Worm (Caenorhabditis elegans) whole organism, young adult: ENCODE measurements around the gene srx-42.

Experiments used
- B0035.1 ChIP-seq: sonication (generic microtip); optimal IDR thresholded peaks from 2 replicates; lab custom pipeline; 2016; ENCODE audit warnings: missing genetic modification characterization, mild to moderate bottlenecking, missing compliant biosample characterization, missing genotype, missing genetic modification reagents
- F22D6.2 ChIP-seq: sonication (generic microtip); optimal IDR thresholded peaks from 2 replicates; lab custom pipeline; 2016; ENCODE audit warnings: mild to moderate bottlenecking, missing genetic modification characterization, missing compliant biosample characterization
- F23B12.7 ChIP-seq: sonication (generic microtip); optimal IDR thresholded peaks from 2 replicates; lab custom pipeline; 2017; ENCODE audit warnings: missing genetic modification characterization, mild to moderate bottlenecking, missing compliant biosample characterization, antibody characterized with exemption, moderate library complexity; ENCODE audit not compliant: insufficient read depth
- F33H1.4 ChIP-seq: fragments of 200-800 bp; sonication (Bioruptor generic); IDR thresholded peaks from 2 replicates; pipeline ENCODE4 v1.3.6; 2022; ENCODE audit warnings: missing genetic modification reagents, missing genetic modification characterization, missing compliant biosample characterization
- F49E8.2 ChIP-seq: sonication (generic microtip); optimal IDR thresholded peaks from 3 replicates; lab custom pipeline; 2017; ENCODE audit warnings: missing genetic modification characterization, mild to moderate bottlenecking, missing compliant biosample characterization, antibody characterized with exemption, moderate library complexity; ENCODE audit not compliant: insufficient read depth
- F55B11.4 ChIP-seq: sonication (generic microtip); optimal IDR thresholded peaks from 2 replicates; lab custom pipeline; 2016; ENCODE audit warnings: missing compliant biosample characterization, missing genetic modification characterization, borderline replicate concordance; ENCODE audit not compliant: insufficient read depth
- F57A8.1 ChIP-seq: fragments of 200-800 bp; sonication (Bioruptor generic); optimal IDR thresholded peaks from 2 replicates; lab custom pipeline; 2018; ENCODE audit warnings: mild to moderate bottlenecking, missing genetic modification characterization, moderate library complexity, missing compliant biosample characterization
- T07F8.4 ChIP-seq: sonication (generic microtip); optimal IDR thresholded peaks from 2 replicates; lab custom pipeline; 2016; ENCODE audit warnings: mild to moderate bottlenecking, missing genetic modification characterization, moderate library complexity, missing compliant biosample characterization
- Y53F4B.3 ChIP-seq: fragments of 200-800 bp; sonication (Bioruptor generic); IDR thresholded peaks from 2 replicates; pipeline ENCODE4 v1.3.6; 2022; ENCODE audit warnings: missing genetic modification reagents, missing genetic modification characterization, missing compliant biosample characterization
- aptf-2 ChIP-seq: fragments of 200-800 bp; sonication (Bioruptor generic); conservative IDR thresholded peaks from 2 replicates; pipeline ENCODE4 v1.3.6; 2022; ENCODE audit warnings: missing genetic modification reagents, missing genetic modification characterization, missing compliant biosample characterization
- cebp-2 ChIP-seq: fragments of 200-800 bp; sonication (Bioruptor generic); IDR thresholded peaks from 2 replicates; pipeline ENCODE4 v1.3.6; 2022; ENCODE audit warnings: missing genetic modification characterization, missing compliant biosample characterization
- ceh-91 ChIP-seq: fragments of 200-800 bp; sonication (Bioruptor generic); IDR thresholded peaks from 2 replicates; pipeline ENCODE4 v1.3.6; 2022; ENCODE audit warnings: missing genetic modification reagents, missing genetic modification characterization, missing compliant biosample characterization
- egl-44 ChIP-seq: fragments of 200-800 bp; sonication (Bioruptor generic); IDR thresholded peaks from 2 replicates; pipeline ENCODE4 v1.3.6; 2022; ENCODE audit warnings: missing genetic modification reagents, missing genetic modification characterization, missing compliant biosample characterization
- hmg-1.2 ChIP-seq: fragments of 200-800 bp; sonication (Bioruptor generic); IDR thresholded peaks from 2 replicates; pipeline ENCODE4 v1.3.6; 2022; ENCODE audit warnings: missing genetic modification reagents, missing genetic modification characterization, missing compliant biosample characterization
- hrde-1 ChIP-seq: sonication (generic microtip); optimal IDR thresholded peaks from 2 replicates; lab custom pipeline; 2016; ENCODE audit warnings: missing genetic modification characterization, mild to moderate bottlenecking, missing compliant biosample characterization, moderate library complexity, missing genotype, missing genetic modification reagents, borderline replicate concordance
- hsf-1 ChIP-seq: fragments of 200-800 bp; sonication (Bioruptor generic); IDR thresholded peaks from 2 replicates; pipeline ENCODE4 v1.3.6; 2022; ENCODE audit warnings: missing genetic modification reagents, missing genetic modification characterization, missing compliant biosample characterization
- lag-1 ChIP-seq: fragments of 200-800 bp; sonication (Bioruptor generic); IDR thresholded peaks from 2 replicates; pipeline ENCODE4 v1.3.6; 2022; ENCODE audit warnings: missing genetic modification reagents, missing genetic modification characterization, missing compliant biosample characterization
- let-607 ChIP-seq, 2 experiments: fragments of 200-800 bp in 1 of 2; sonication (Bioruptor generic) in 1 of 2; sonication (generic microtip) in 1 of 2; optimal IDR thresholded peaks; 2 replicates each; lab custom pipeline; 2016 to 2018; ENCODE audit warnings: mild to moderate bottlenecking in 2 of 2, missing compliant biosample characterization in 2 of 2, missing genetic modification characterization in 2 of 2, moderate library complexity in 2 of 2, missing genotype in 1 of 2
- lin-54 ChIP-seq: fragments of 200-800 bp; sonication (Bioruptor generic); optimal IDR thresholded peaks from 2 replicates; lab custom pipeline; 2018; ENCODE audit warnings: mild to moderate bottlenecking, missing genetic modification characterization, missing compliant biosample characterization
- madf-10 ChIP-seq: sonication (generic microtip); optimal IDR thresholded peaks from 2 replicates; lab custom pipeline; 2016; ENCODE audit warnings: mild to moderate bottlenecking, missing genetic modification characterization, missing compliant biosample characterization
- madf-3 ChIP-seq: fragments of 200-800 bp; sonication (Bioruptor generic); IDR thresholded peaks from 2 replicates; pipeline ENCODE4 v1.3.6; 2022; ENCODE audit warnings: missing genetic modification reagents, missing genetic modification characterization, missing compliant biosample characterization
- mcd-1 ChIP-seq: fragments of 200-800 bp; sonication (Bioruptor generic); IDR thresholded peaks from 2 replicates; pipeline ENCODE4 v1.3.6; 2022; ENCODE audit warnings: missing genetic modification reagents, missing genetic modification characterization, missing compliant biosample characterization
- mel-28 ChIP-seq: sonication (generic microtip); optimal IDR thresholded peaks from 2 replicates; lab custom pipeline; 2016; ENCODE audit warnings: borderline replicate concordance, mild to moderate bottlenecking, missing genetic modification characterization, missing compliant biosample characterization
- nfya-1 ChIP-seq: sonication (generic microtip); optimal IDR thresholded peaks from 2 replicates; lab custom pipeline; 2017; ENCODE audit warnings: antibody characterized with exemption, missing compliant biosample characterization, missing genetic modification characterization, borderline replicate concordance; ENCODE audit not compliant: insufficient read depth
- nfyb-1 ChIP-seq: fragments of 200-800 bp; sonication (Bioruptor generic); IDR thresholded peaks from 2 replicates; pipeline ENCODE4 v1.3.6; 2022; ENCODE audit warnings: missing genetic modification reagents, missing genetic modification characterization, missing compliant biosample characterization
- nhr-80 ChIP-seq: sonication (generic microtip); optimal IDR thresholded peaks from 2 replicates; lab custom pipeline; 2016; ENCODE audit warnings: missing genetic modification characterization, missing compliant biosample characterization
- nhr-90 ChIP-seq: sonication (generic microtip); optimal IDR thresholded peaks from 2 replicates; lab custom pipeline; 2016; ENCODE audit warnings: missing genotype, mild to moderate bottlenecking, missing genetic modification characterization, missing compliant biosample characterization
- pha-4 ChIP-seq: fragments of 150-350 bp; sonication (generic microtip); optimal IDR thresholded peaks from 2 replicates; lab custom pipeline; 2014; ENCODE audit warnings: missing biosample characterization, missing genetic modification reagents, missing genetic modification characterization
- tlf-1 ChIP-seq: fragments of 200-800 bp; sonication (Bioruptor generic); optimal IDR thresholded peaks from 2 replicates; lab custom pipeline; 2018; ENCODE audit warnings: mild to moderate bottlenecking, missing genetic modification characterization, missing compliant biosample characterization
- zim-3 ChIP-seq: sonication (generic microtip); optimal IDR thresholded peaks from 2 replicates; lab custom pipeline; 2017; ENCODE audit warnings: mild to moderate bottlenecking, missing genetic modification characterization, moderate library complexity, missing compliant biosample characterization
- ztf-25 ChIP-seq: fragments of 200-800 bp; sonication (Bioruptor generic); IDR thresholded peaks from 2 replicates; pipeline ENCODE4 v1.3.6; 2022; ENCODE audit warnings: missing genetic modification reagents, missing genetic modification characterization, missing compliant biosample characterization
- ztf-28 ChIP-seq: fragments of 200-800 bp; sonication (Bioruptor generic); IDR thresholded peaks from 2 replicates; pipeline ENCODE4 v1.3.6; 2022; ENCODE audit warnings: missing genetic modification reagents, missing genetic modification characterization, missing compliant biosample characterization
- ztf-6 ChIP-seq: fragments of 200-800 bp; sonication (Bioruptor generic); IDR thresholded peaks from 2 replicates; pipeline ENCODE4 v1.3.6; 2022; ENCODE audit warnings: missing genetic modification reagents, missing genetic modification characterization, missing compliant biosample characterization

Gene srx-42

ce11 chrV:13920730-13921129, at the start of gene srx-42:
srx-42 (plus strand) TSS chrV:13921030.
- TF ChIP-seq nfya-1 (tag; lab: Kevin White, UChicago) (no peak), Y53F4B.3 (GFP tag; lab: Robert Waterston, UW) (no peak), lin-54 (GFP tag; lab: Kevin White, UChicago) (no peak), pha-4 (tag; lab: Kevin White, UChicago) (no peak), T07F8.4 (no peak), F49E8.2 (no peak), mel-28 (tag; lab: Kevin White, UChicago) (no peak), hsf-1 (GFP tag; lab: Robert Waterston, UW) (no peak), egl-44 (GFP tag; lab: Robert Waterston, UW) (no peak)

- TF ChIP-seq hmg-1.2: no peak
Measured at ce11 chrV:13872895-13873294, 47.9 kb upstream of the srx-42 start, which contains the start of gene cpt-5. cpt-5 (plus strand) TSS chrV:13873195.

DNA sequence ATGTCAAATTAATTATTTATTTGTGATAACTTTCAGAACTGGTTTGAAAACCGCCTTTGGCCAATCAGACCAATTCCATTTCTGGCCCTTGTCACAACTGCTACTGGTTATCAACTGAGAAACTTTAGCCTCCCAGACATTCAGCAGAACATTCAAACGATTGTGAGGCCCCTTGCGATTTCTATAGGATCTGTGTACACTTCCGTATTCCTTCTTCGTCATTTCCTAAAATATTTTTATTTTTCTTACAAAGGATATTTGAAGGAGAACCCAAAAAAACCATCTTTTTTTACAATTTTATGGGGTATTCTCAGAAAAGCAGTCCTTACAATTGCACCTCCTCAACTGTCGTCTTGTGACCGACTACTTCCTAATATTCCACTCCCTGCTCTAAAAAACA, 47.5 kb upstream of the srx-42 start:
- no peak for TF ChIP-seq F33H1.4
- TF ChIP-seq tlf-1 (GFP tag; lab: Kevin White, UChicago): no peak
- no peak for TF ChIP-seq madf-3
- no peak for TF ChIP-seq let-607 (tag; optimal IDR thresholded peaks at IDR 0.05; lab: Kevin White, UChicago)

- TF ChIP-seq F57A8.1 (GFP tag; lab: Kevin White, UChicago): no peak
- TF ChIP-seq F23B12.7 (tag; lab: Kevin White, UChicago): no peak
Measured at ce11 chrV:13876529-13876928, 44.3 kb upstream of the srx-42 start, which contains the start of gene T22G5.1. T22G5.1 (plus strand) TSS chrV:13876829.

DNA sequence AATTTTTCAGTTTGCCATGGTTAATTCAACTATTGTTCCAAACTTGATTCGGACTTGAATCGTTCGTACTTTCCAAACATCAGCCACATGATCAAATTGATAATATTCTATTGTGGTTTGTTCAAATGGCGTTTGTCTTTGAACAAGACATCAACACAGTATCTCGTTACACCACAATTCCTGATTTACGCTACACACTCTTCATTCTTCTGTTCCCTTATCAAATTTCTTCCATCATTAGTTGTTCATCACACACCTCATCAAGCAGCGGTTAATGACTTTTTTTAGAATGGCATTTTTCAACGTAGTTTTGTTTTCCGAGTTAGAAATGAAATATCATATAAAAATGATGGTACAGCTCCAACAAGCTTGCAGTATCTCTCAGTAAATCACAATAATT, 42.6 kb upstream of the srx-42 start:
- no peak for TF ChIP-seq aptf-2 (GFP tag; lab: Robert Waterston, UW)
- TF ChIP-seq nhr-80 (tag; lab: Kevin White, UChicago): peak; percentile 85

ce11 chrV:13879241-13879640, 41.6 kb upstream of the srx-42 start, which contains the start of gene lbp-7:
lbp-7 (plus strand) TSS chrV:13879552.
- TF ChIP-seq nhr-80 (tag; lab: Kevin White, UChicago): peak; percentile 61
- no peak for TF ChIP-seq madf-10 (tag; lab: Kevin White, UChicago)

DNA sequence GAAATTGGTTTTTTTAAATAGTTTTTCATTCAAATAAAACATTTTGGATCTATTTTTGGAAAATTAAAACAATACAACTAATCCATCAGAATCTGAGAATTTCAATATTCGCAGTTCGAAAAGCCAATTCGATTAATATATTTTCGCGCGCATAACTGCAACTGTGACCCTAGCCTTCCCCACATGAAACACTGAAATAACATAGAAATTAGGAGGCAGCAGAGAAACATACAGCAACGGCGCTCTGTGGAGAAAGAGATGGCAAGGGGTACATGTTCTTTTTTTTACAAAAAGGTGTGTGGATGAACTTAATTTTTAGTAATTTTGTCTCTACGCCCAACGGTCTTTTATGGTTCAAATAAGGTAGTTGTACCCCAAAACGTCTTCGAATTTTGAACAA, 40.7 kb upstream of the srx-42 start:
- TF ChIP-seq hmg-1.2: peak; percentile 71; the same call in 1 of the 2 replicates
- no peak for TF ChIP-seq B0035.1
- TF ChIP-seq mcd-1 (GFP tag; lab: Robert Waterston, UW): 0 out of 2 replicates have a peak, but pooled peaks have one; percentile 8

ce11 chrV:13880607-13881006, 40.2 kb upstream of the srx-42 start, which contains the start of gene T22G5.3:
T22G5.3 (plus strand) TSS chrV:13880907.
- TF ChIP-seq cebp-2 (no peak), ztf-6 (no peak), nhr-80 (tag; lab: Kevin White, UChicago) (no peak), F55B11.4 (tag; lab: Kevin White, UChicago) (no peak), ceh-91 (no peak), lag-1 (GFP tag; lab: Robert Waterston, UW) (no peak), T07F8.4 (no peak), nfyb-1 (GFP tag; lab: Robert Waterston, UW) (no peak), hrde-1 (no peak), F57A8.1 (GFP tag; lab: Kevin White, UChicago) (no peak), F22D6.2 (tag; lab: Kevin White, UChicago) (no peak), ztf-28 (GFP tag; lab: Robert Waterston, UW) (no peak), F49E8.2 (no peak), nhr-90 (tag; lab: Kevin White, UChicago) (no peak), ztf-25 (GFP tag; lab: Robert Waterston, UW) (no peak), zim-3 (tag; lab: Kevin White, UChicago) (no peak)
